Worm (Caenorhabditis elegans): ENCODE measurements around the gene sfxn-2.

DNA sequence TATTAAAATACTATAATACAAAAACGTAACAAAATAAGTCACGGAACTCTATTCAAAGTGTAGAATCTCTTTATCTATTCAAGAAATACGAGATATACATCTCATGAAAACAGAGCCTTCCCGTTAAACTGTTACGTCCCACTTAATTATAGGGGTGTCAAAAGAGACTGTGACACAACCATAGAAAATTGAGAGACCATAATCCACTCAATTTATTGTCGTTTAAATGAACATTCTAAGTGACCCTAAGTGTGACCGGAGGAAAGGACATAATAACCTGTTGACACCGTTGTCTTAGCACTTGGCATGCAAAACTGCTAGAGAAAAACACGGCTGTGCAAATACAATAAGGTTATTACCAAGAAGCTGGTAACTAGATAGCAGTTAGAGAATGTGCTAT lies 10.4 kb upstream of the sfxn-2 start:
- TF ChIP-seq snpc-4 (tag; optimal IDR thresholded peaks at IDR 0.05) (no peak), lin-13 (GFP tag; optimal IDR thresholded peaks at IDR 0.05) (no peak), skn-1 (tag; optimal IDR thresholded peaks at IDR 0.05) (no peak), Y116A8C.19 (tag; optimal IDR thresholded peaks at IDR 0.05; ENCODE audit: borderline replicate concordance) (no peak), mef-2 (tag; optimal IDR thresholded peaks at IDR 0.05) (no peak), lin-39 (tag; optimal IDR thresholded peaks at IDR 0.05) (no peak)
